Worm (Caenorhabditis elegans) whole organism, L3 larva: ENCODE results near the gene nhr-5.

Experiments used
- ZK546.5 ChIP-seq: sonication (generic microtip); optimal IDR thresholded peaks from 2 replicates; lab custom pipeline; 2017; ENCODE audit warnings: missing biosample characterization, missing genetic modification characterization
- aly-2 ChIP-seq: fragments of 150-350 bp; optimal IDR thresholded peaks from 2 replicates; lab custom pipeline; 2014; ENCODE audit warnings: missing biosample characterization, missing genetic modification characterization
- ceh-82 ChIP-seq: fragments of 150-350 bp; optimal IDR thresholded peaks from 2 replicates; lab custom pipeline; 2014; ENCODE audit warnings: missing biosample characterization, missing genetic modification characterization
- egl-5 ChIP-seq: fragments of 150-350 bp; optimal IDR thresholded peaks from 2 replicates; lab custom pipeline; 2017; ENCODE audit warnings: missing biosample characterization, missing genetic modification reagents, missing genetic modification characterization, inconsistent platforms
- jun-1 ChIP-seq: fragments of 150-350 bp; optimal IDR thresholded peaks from 2 replicates; lab custom pipeline; 2014; ENCODE audit warnings: missing biosample characterization, missing genetic modification reagents, missing genetic modification characterization
- lin-39 ChIP-seq: fragments of 150-350 bp; optimal IDR thresholded peaks from 2 replicates; lab custom pipeline; 2018; ENCODE audit warnings: missing biosample characterization, missing genetic modification reagents, missing genetic modification characterization
- nfya-1 ChIP-seq: sonication (generic microtip); optimal IDR thresholded peaks from 2 replicates; lab custom pipeline; 2017; ENCODE audit warnings: missing genetic modification characterization, mild to moderate bottlenecking, missing compliant biosample characterization, antibody characterized with exemption, moderate library complexity; ENCODE audit not compliant: insufficient read depth
- nhr-237 ChIP-seq: fragments of 150-350 bp; optimal IDR thresholded peaks from 2 replicates; lab custom pipeline; 2014; ENCODE audit warnings: missing biosample characterization, missing genetic modification characterization
- nhr-76 ChIP-seq: fragments of 150-350 bp; sonication (generic microtip); optimal IDR thresholded peaks from 5 replicates; lab custom pipeline; 2014; ENCODE audit warnings: missing biosample characterization, missing genetic modification characterization
- snpc-4 ChIP-seq: fragments of 150-350 bp; optimal IDR thresholded peaks from 2 replicates; lab custom pipeline; 2014; ENCODE audit warnings: missing biosample characterization, missing genetic modification characterization
- unc-62 ChIP-seq: fragments of 150-350 bp; sonication (generic microtip); optimal IDR thresholded peaks from 4 replicates; lab custom pipeline; 2014; ENCODE audit warnings: missing biosample characterization, missing genetic modification reagents, missing genetic modification characterization
- ztf-11 ChIP-seq: fragments of 150-350 bp; optimal IDR thresholded peaks from 2 replicates; lab custom pipeline; 2014; ENCODE audit warnings: missing biosample characterization, missing genetic modification characterization
- ztf-4 ChIP-seq: fragments of 150-350 bp; optimal IDR thresholded peaks from 2 replicates; lab custom pipeline; 2014; ENCODE audit warnings: missing biosample characterization, missing genetic modification characterization

ce11 chrIV:15385181-15385580 is 14.9 kb upstream of the nhr-5 start:
- TF ChIP-seq ZK546.5 = no peak
- TF ChIP-seq ztf-11 (tag; lab: Kevin White, UChicago) = no peak
- no peak for TF ChIP-seq ceh-82 (tag; lab: Kevin White, UChicago)
- no peak for TF ChIP-seq unc-62
- TF ChIP-seq ztf-4 = no peak
- TF ChIP-seq aly-2 (tag; lab: Kevin White, UChicago) = no peak
- TF ChIP-seq nfya-1 (tag; lab: Kevin White, UChicago) = no peak
- TF ChIP-seq lin-39 (tag; lab: Kevin White, UChicago) = no peak
- TF ChIP-seq jun-1 (tag; lab: Kevin White, UChicago) = peak; percentile 2
- no peak for TF ChIP-seq snpc-4 (tag; lab: Kevin White, UChicago)
- no peak for TF ChIP-seq nhr-237
- no peak for TF ChIP-seq egl-5 (tag; lab: Kevin White, UChicago)
- no peak for TF ChIP-seq nhr-76 (tag; lab: Kevin White, UChicago)
